Fruit fly (Drosophila melanogaster) whole organism, embryonic: ENCODE measurements around the gene Mco4.
A peak's percentile ranks its signal among the peaks of the same experiment; 100 is the strongest.

ENCODE experiments used
- Atf6 ChIP-seq: fragments of 200-800 bp; sonication (Bioruptor generic); IDR thresholded peaks from 2 replicates; pipeline ENCODE4 v1.3.6; 2022; ENCODE audit warnings: missing biosample characterization, missing genetic modification characterization
- CG10979 ChIP-seq: fragments of 200-800 bp; sonication (Bioruptor generic); optimal IDR thresholded peaks from 2 replicates; lab custom pipeline; 2018; ENCODE audit warnings: missing biosample characterization, mild to moderate bottlenecking, missing genetic modification characterization, moderate library complexity
- CG11504 ChIP-seq: fragments of 200-800 bp; sonication (Bioruptor generic); optimal IDR thresholded peaks from 3 replicates; lab custom pipeline; 2019; ENCODE audit warnings: missing biosample characterization, mild to moderate bottlenecking, missing genetic modification characterization, moderate library complexity
- CG13287 ChIP-seq: fragments of 200-800 bp; sonication (Bioruptor generic); IDR thresholded peaks from 2 replicates; pipeline ENCODE4 v1.3.6; 2022; ENCODE audit warnings: missing biosample characterization, missing genetic modification characterization; ENCODE audit not compliant: partially characterized antibody
- CG15514 ChIP-seq: fragments of 200-800 bp; sonication (Bioruptor generic); optimal IDR thresholded peaks from 3 replicates; lab custom pipeline; 2017; ENCODE audit warnings: missing biosample characterization, missing genetic modification characterization, mild to moderate bottlenecking, moderate library complexity, missing genetic modification reagents
- CG15696 ChIP-seq: fragments of 200-800 bp; sonication (Bioruptor generic); optimal IDR thresholded peaks from 2 replicates; lab custom pipeline; 2019; ENCODE audit warnings: missing biosample characterization, mild to moderate bottlenecking, missing genetic modification characterization, moderate library complexity
- CG16813 ChIP-seq: fragments of 200-800 bp; sonication (Bioruptor generic); IDR thresholded peaks from 3 replicates; pipeline ENCODE4 v1.3.6; 2022; ENCODE audit warnings: missing biosample characterization, missing genetic modification characterization; ENCODE audit not compliant: partially characterized antibody
- CG2129 ChIP-seq: fragments of 200-800 bp; sonication (Bioruptor generic); IDR thresholded peaks from 2 replicates; pipeline ENCODE4 v1.3.6; 2022; ENCODE audit warnings: missing biosample characterization, missing genetic modification characterization; ENCODE audit not compliant: partially characterized antibody
- CG30403 ChIP-seq: fragments of 200-800 bp; sonication (Bioruptor generic); optimal IDR thresholded peaks from 3 replicates; lab custom pipeline; 2016; ENCODE audit warnings: missing biosample characterization, missing genetic modification characterization
- CG32772 ChIP-seq: fragments of 200-800 bp; sonication (Bioruptor generic); IDR thresholded peaks from 2 replicates; pipeline ENCODE4 v1.3.6; 2022; ENCODE audit warnings: missing biosample characterization, missing genetic modification characterization
- CG34224 ChIP-seq: fragments of 200-800 bp; sonication (Bioruptor generic); IDR thresholded peaks from 3 replicates; pipeline ENCODE4 v1.3.6; 2022; ENCODE audit warnings: missing biosample characterization, missing genetic modification characterization; ENCODE audit not compliant: partially characterized antibody
- CG6254 ChIP-seq: fragments of 200-800 bp; sonication (Bioruptor generic); optimal IDR thresholded peaks from 3 replicates; lab custom pipeline; 2017; ENCODE audit warnings: mild to moderate bottlenecking, missing biosample characterization, missing genetic modification reagents, missing genetic modification characterization
- CG8281 ChIP-seq: fragments of 200-800 bp; sonication (Bioruptor generic); optimal IDR thresholded peaks from 2 replicates; lab custom pipeline; 2018; ENCODE audit warnings: missing biosample characterization, mild to moderate bottlenecking, missing genetic modification characterization, moderate library complexity
- CG8388 ChIP-seq: fragments of 200-800 bp; sonication (Bioruptor generic); optimal IDR thresholded peaks from 2 replicates; lab custom pipeline; 2019; ENCODE audit warnings: missing biosample characterization, mild to moderate bottlenecking, missing genetic modification characterization, moderate library complexity
- Doc3 ChIP-seq: fragments of 200-800 bp; sonication (Bioruptor generic); IDR thresholded peaks from 3 replicates; pipeline ENCODE4 v1.3.6; 2022; ENCODE audit warnings: missing biosample characterization, missing genetic modification characterization; ENCODE audit not compliant: partially characterized antibody
- Dref ChIP-seq: fragments of 200-800 bp; sonication (Bioruptor generic); IDR thresholded peaks from 2 replicates; pipeline ENCODE4 v1.3.6; 2022; ENCODE audit warnings: missing biosample characterization, missing genetic modification characterization
- E2f2 ChIP-seq: fragments of 200-800 bp; sonication (Bioruptor generic); IDR thresholded peaks from 2 replicates; pipeline ENCODE4 v1.3.6; 2022; ENCODE audit warnings: missing biosample characterization, missing genetic modification characterization
- Ets65A ChIP-seq: fragments of 200-800 bp; sonication (Bioruptor generic); peaks from one replicate; lab custom pipeline; 2016; ENCODE audit warnings: missing biosample characterization, missing genetic modification characterization
- HLH4C ChIP-seq: fragments of 200-800 bp; sonication (Bioruptor generic); IDR thresholded peaks from 3 replicates; pipeline ENCODE4 v1.3.6; 2022; ENCODE audit warnings: missing biosample characterization, missing genetic modification characterization; ENCODE audit not compliant: partially characterized antibody
- HLHmδ ChIP-seq: fragments of 200-800 bp; sonication (Bioruptor generic); optimal IDR thresholded peaks from 2 replicates; lab custom pipeline; 2018; ENCODE audit warnings: missing biosample characterization, mild to moderate bottlenecking, missing genetic modification characterization, moderate library complexity
- Hsf ChIP-seq: fragments of 200-800 bp; sonication (Bioruptor generic); optimal IDR thresholded peaks from 3 replicates; lab custom pipeline; 2016; ENCODE audit warnings: missing biosample characterization, missing genetic modification characterization
- Nf-YC ChIP-seq: fragments of 200-800 bp; optimal IDR thresholded peaks from 3 replicates; lab custom pipeline; 2019; ENCODE audit warnings: missing biosample characterization, mild to moderate bottlenecking, missing genetic modification characterization, moderate library complexity
- Opbp ChIP-seq: fragments of 200-800 bp; sonication (Bioruptor generic); IDR thresholded peaks from 3 replicates; pipeline ENCODE4 v1.3.6; 2022; ENCODE audit warnings: missing biosample characterization, missing genetic modification characterization; ENCODE audit not compliant: partially characterized antibody
- Pdp1 ChIP-seq, 2 experiments: fragments of 200-800 bp; sonication (Bioruptor generic); optimal IDR thresholded peaks; 3 replicates each; lab custom pipeline; 2016; ENCODE audit warnings: missing biosample characterization in 2 of 2, missing genetic modification characterization in 2 of 2, mild to moderate bottlenecking in 1 of 2, moderate library complexity in 1 of 2
- Ravus ChIP-seq: fragments of 200-800 bp; sonication (Bioruptor generic); IDR thresholded peaks from 2 replicates; pipeline ENCODE4 v1.3.6; 2022; ENCODE audit warnings: missing biosample characterization, missing genetic modification characterization
- Side ChIP-seq: fragments of 200-800 bp; sonication (Bioruptor generic); optimal IDR thresholded peaks from 2 replicates; lab custom pipeline; 2016; ENCODE audit warnings: missing biosample characterization, missing genetic modification characterization
- Sry-δ ChIP-seq: fragments of 200-800 bp; sonication (Bioruptor generic); optimal IDR thresholded peaks from 2 replicates; lab custom pipeline; 2016; ENCODE audit warnings: missing biosample characterization, missing genetic modification characterization
- Stat92E ChIP-seq, 3 experiments: fragments of >200 bp in 2 of 3; fragments of 200-800 bp in 1 of 3; sonication (Bioruptor generic) in 1 of 3; optimal IDR thresholded peaks; 2 replicates each; lab custom pipeline; 2017 to 2019; ENCODE audit warnings: missing biosample characterization in 3 of 3, missing genetic modification characterization in 3 of 3, mild to moderate bottlenecking in 1 of 3, moderate library complexity in 1 of 3
- ato ChIP-seq: fragments of 200-800 bp; sonication (Bioruptor generic); IDR thresholded peaks from 2 replicates; pipeline ENCODE4 v1.3.6; 2022; ENCODE audit warnings: missing biosample characterization, missing genetic modification characterization; ENCODE audit not compliant: partially characterized antibody
- bigmax ChIP-seq: fragments of 200-800 bp; sonication (Bioruptor generic); optimal IDR thresholded peaks from 2 replicates; lab custom pipeline; 2018; ENCODE audit warnings: missing biosample characterization, mild to moderate bottlenecking, missing genetic modification characterization
- bowl ChIP-seq: fragments of 200-800 bp; sonication (Bioruptor generic); IDR thresholded peaks from 2 replicates; pipeline ENCODE4 v1.3.6; 2022; ENCODE audit warnings: missing biosample characterization, missing genetic modification characterization
- chm ChIP-seq: fragments of 200-800 bp; sonication (Bioruptor generic); IDR thresholded peaks from 2 replicates; pipeline ENCODE4 v1.3.6; 2022; ENCODE audit warnings: missing biosample characterization, missing genetic modification characterization
- crp ChIP-seq, 2 experiments: fragments of 200-800 bp; sonication (Bioruptor generic); optimal IDR thresholded peaks; 2 replicates in 1 of 2; 3 replicates in 1 of 2; lab custom pipeline; 2017; ENCODE audit warnings: missing biosample characterization in 2 of 2, missing genetic modification characterization in 2 of 2, mild to moderate bottlenecking in 1 of 2, moderate library complexity in 1 of 2
- dan ChIP-seq: fragments of 200-800 bp; sonication (Bioruptor generic); IDR thresholded peaks from 2 replicates; pipeline ENCODE4 v1.3.6; 2022; ENCODE audit warnings: missing biosample characterization, missing genetic modification characterization
- fd3F ChIP-seq: fragments of 200-800 bp; sonication (Bioruptor generic); optimal IDR thresholded peaks from 2 replicates; lab custom pipeline; 2018; ENCODE audit warnings: missing biosample characterization, mild to moderate bottlenecking, missing genetic modification characterization, moderate library complexity
- hbn ChIP-seq: fragments of 200-800 bp; sonication (Bioruptor generic); IDR thresholded peaks from 2 replicates; pipeline ENCODE4 v1.3.6; 2022; ENCODE audit warnings: missing biosample characterization, missing genetic modification characterization; ENCODE audit not compliant: partially characterized antibody
- jumu ChIP-seq: fragments of 200-800 bp; sonication (Bioruptor generic); optimal IDR thresholded peaks from 3 replicates; lab custom pipeline; 2016; ENCODE audit warnings: missing biosample characterization, missing genetic modification characterization
- lilli ChIP-seq: fragments of 200-800 bp; sonication (Bioruptor generic); optimal IDR thresholded peaks from 3 replicates; lab custom pipeline; 2016; ENCODE audit warnings: missing biosample characterization, missing genetic modification characterization
- phol ChIP-seq: fragments of 200-800 bp; sonication (Bioruptor generic); optimal IDR thresholded peaks from 3 replicates; lab custom pipeline; 2018; ENCODE audit warnings: missing biosample characterization, mild to moderate bottlenecking, missing genetic modification characterization, moderate library complexity
- run ChIP-seq: fragments of 200-800 bp; sonication (Bioruptor generic); optimal IDR thresholded peaks from 3 replicates; lab custom pipeline; 2018; ENCODE audit warnings: missing biosample characterization, mild to moderate bottlenecking, missing genetic modification characterization
- sens ChIP-seq: fragments of 200-800 bp; sonication (Bioruptor generic); peaks from one replicate; lab custom pipeline; 2016; ENCODE audit warnings: missing biosample characterization, missing genetic modification characterization
- tin ChIP-seq: fragments of 200-800 bp; sonication (Bioruptor generic); optimal IDR thresholded peaks from 3 replicates; lab custom pipeline; 2016; ENCODE audit warnings: missing biosample characterization, missing genetic modification characterization
- tll ChIP-seq, 2 experiments: fragments of 200-800 bp in 1 of 2; fragments of >200 bp in 1 of 2; sonication (Bioruptor generic) in 1 of 2; optimal IDR thresholded peaks; 2 replicates each; lab custom pipeline; 2017 to 2019; ENCODE audit warnings: missing biosample characterization in 2 of 2, missing genetic modification characterization in 2 of 2, mild to moderate bottlenecking in 1 of 2, moderate library complexity in 1 of 2
- tx ChIP-seq: fragments of 200-800 bp; sonication (Bioruptor generic); optimal IDR thresholded peaks from 2 replicates; lab custom pipeline; 2016; ENCODE audit warnings: missing biosample characterization, missing genetic modification characterization
- unc-4 ChIP-seq: fragments of 200-800 bp; sonication (Bioruptor generic); IDR thresholded peaks from 2 replicates; pipeline ENCODE4 v1.3.6; 2022; ENCODE audit warnings: missing biosample characterization, missing genetic modification characterization; ENCODE audit not compliant: partially characterized antibody
- vnd ChIP-seq: fragments of 200-800 bp; sonication (Bioruptor generic); IDR thresholded peaks from 3 replicates; pipeline ENCODE4 v1.3.6; 2022; ENCODE audit warnings: missing biosample characterization, missing genetic modification characterization; ENCODE audit not compliant: partially characterized antibody
- wdn ChIP-seq: fragments of 200-800 bp; sonication (Bioruptor generic); IDR thresholded peaks from 2 replicates; pipeline ENCODE4 v1.3.6; 2022; ENCODE audit warnings: missing biosample characterization, missing genetic modification characterization
- zen ChIP-seq: fragments of 200-800 bp; sonication (Bioruptor generic); optimal IDR thresholded peaks from 3 replicates; lab custom pipeline; 2018; ENCODE audit warnings: missing biosample characterization, mild to moderate bottlenecking, missing genetic modification characterization, moderate library complexity
- zfh2 ChIP-seq: fragments of 200-800 bp; sonication (Bioruptor generic); optimal IDR thresholded peaks from 2 replicates; lab custom pipeline; 2016; ENCODE audit warnings: missing biosample characterization, missing genetic modification characterization

Mco4 gene

dm6 chrX:17887208-17887627 lies 31.3 kb upstream of the Mco4 start, which contains the start of gene mnb (continued):
- no peak for TF ChIP-seq zfh2
- no peak for TF ChIP-seq CG6254 (GFP tag; lab: Kevin White, UChicago)
- peak; percentile 27 for TF ChIP-seq CG30403 (GFP tag; lab: Kevin White, UChicago)
- TF ChIP-seq CG34224 (GFP tag; lab: Robert Waterston, UW): peak; percentile 99
- peak; percentile 57 for TF ChIP-seq lilli (GFP tag; lab: Kevin White, UChicago)
- TF ChIP-seq Sry-δ: peak; percentile 96
- no peak for TF ChIP-seq CG32772 (GFP tag; lab: Robert Waterston, UW)
- TF ChIP-seq E2f2 (GFP tag; lab: Robert Waterston, UW): peak; percentile 83
- TF ChIP-seq run (tag; lab: Kevin White, UChicago): no peak
- no peak for TF ChIP-seq CG10979
- TF ChIP-seq HLH4C (GFP tag; lab: Robert Waterston, UW): peak; percentile 99
- peak; percentile 91 for TF ChIP-seq sens
- TF ChIP-seq CG8388: no peak
- peak in 1 of 3 experiments; percentile 33 for TF ChIP-seq Stat92E (GFP tag; optimal IDR thresholded peaks at IDR 0.05; lab: Kevin White, UChicago)
- no peak for TF ChIP-seq dan (GFP tag; lab: Robert Waterston, UW)
- TF ChIP-seq bowl (GFP tag; lab: Robert Waterston, UW): no peak
- TF ChIP-seq vnd (GFP tag; lab: Robert Waterston, UW): peak; percentile 100
- TF ChIP-seq Ets65A (GFP tag; lab: Kevin White, UChicago): peak; percentile 94
- TF ChIP-seq zen (tag; lab: Kevin White, UChicago): peak; percentile 4
- peak; percentile 98 for TF ChIP-seq Opbp (GFP tag; lab: Robert Waterston, UW)
- TF ChIP-seq Side (GFP tag; lab: Kevin White, UChicago): no peak
- peak; percentile 6 for TF ChIP-seq tx (GFP tag; lab: Kevin White, UChicago)
- TF ChIP-seq chm (GFP tag; lab: Robert Waterston, UW): no peak
- peak; percentile 99 for TF ChIP-seq Doc3 (GFP tag; lab: Robert Waterston, UW)
- no peak for TF ChIP-seq bigmax (GFP tag; lab: Kevin White, UChicago)
- TF ChIP-seq Ravus: no peak
- peak; percentile 80 for TF ChIP-seq Dref
- no peak for TF ChIP-seq crp (GFP tag; optimal IDR thresholded peaks at IDR 0.05; lab: Kevin White, UChicago)
- peak; percentile 99 for TF ChIP-seq ato
- TF ChIP-seq CG8281 (tag; lab: Kevin White, UChicago): no peak
- peak; percentile 2 for TF ChIP-seq tin (GFP tag; lab: Kevin White, UChicago)
- TF ChIP-seq hbn (GFP tag; lab: Robert Waterston, UW): peak; percentile 99
- TF ChIP-seq tll (GFP tag; optimal IDR thresholded peaks at IDR 0.05; lab: Kevin White, UChicago): no peak
- TF ChIP-seq Hsf (GFP tag; lab: Kevin White, UChicago): peak; percentile 11
- TF ChIP-seq CG15514 (GFP tag; lab: Kevin White, UChicago): peak; percentile 52
- TF ChIP-seq Nf-YC (tag; lab: Kevin White, UChicago): peak; percentile 20
- TF ChIP-seq Atf6 (GFP tag; lab: Robert Waterston, UW): 0 out of 2 replicates have a peak, but pooled peaks have one; percentile 23
- TF ChIP-seq CG16813: peak; percentile 99
- TF ChIP-seq CG11504 (tag; lab: Kevin White, UChicago): peak; percentile 17
- peak; percentile 99 for TF ChIP-seq CG13287 (GFP tag; lab: Robert Waterston, UW)
- TF ChIP-seq Pdp1 (GFP tag; optimal IDR thresholded peaks at IDR 0.05; lab: Kevin White, UChicago): peak in 1 of 2 experiments; percentile 9
- TF ChIP-seq CG15696 (tag; lab: Kevin White, UChicago): peak; percentile 12
- peak; percentile 99 for TF ChIP-seq CG2129
- peak; percentile 98 for TF ChIP-seq unc-4 (GFP tag; lab: Robert Waterston, UW)
- TF ChIP-seq phol (tag; lab: Kevin White, UChicago): peak; percentile 41
- TF ChIP-seq jumu (GFP tag; lab: Kevin White, UChicago): no peak
- no peak for TF ChIP-seq fd3F (GFP tag; lab: Kevin White, UChicago)
- no peak for TF ChIP-seq wdn (GFP tag; lab: Robert Waterston, UW)
- no peak for TF ChIP-seq HLHmδ (GFP tag; lab: Kevin White, UChicago)
